Worm (Caenorhabditis elegans) whole organism, L3 larva: Measurements from ENCODE around the gene mcat-1.

ENCODE experiments used
- ZK546.5 ChIP-seq: sonication (generic microtip); optimal IDR thresholded peaks from 2 replicates; lab custom pipeline; 2017; ENCODE audit warnings: missing biosample characterization, missing genetic modification characterization
- ama-1 ChIP-seq: fragments of 150-350 bp; optimal IDR thresholded peaks from 2 replicates; lab custom pipeline; 2018
- egl-27 ChIP-seq: sonication (generic microtip); optimal IDR thresholded peaks from 4 replicates; lab custom pipeline; 2017; ENCODE audit warnings: missing biosample characterization, missing genetic modification reagents, missing genetic modification characterization
- lin-15B ChIP-seq: fragments of 150-350 bp; optimal IDR thresholded peaks from 2 replicates; lab custom pipeline; 2014; ENCODE audit warnings: missing biosample characterization, missing genetic modification characterization
- lsy-12 ChIP-seq: sonication (generic microtip); optimal IDR thresholded peaks from 2 replicates; lab custom pipeline; 2016; ENCODE audit warnings: mild to moderate bottlenecking, missing genetic modification characterization, missing compliant biosample characterization
- nhr-11 ChIP-seq: fragments of 150-350 bp; optimal IDR thresholded peaks from 2 replicates; lab custom pipeline; 2014; ENCODE audit warnings: missing biosample characterization, missing genetic modification characterization
- nhr-12 ChIP-seq: fragments of 150-350 bp; optimal IDR thresholded peaks from 2 replicates; lab custom pipeline; 2014; ENCODE audit warnings: missing biosample characterization, missing genetic modification characterization
- nhr-23 ChIP-seq: fragments of 150-350 bp; optimal IDR thresholded peaks from 2 replicates; lab custom pipeline; 2014; ENCODE audit warnings: missing biosample characterization, missing genetic modification reagents, missing genetic modification characterization
- nhr-43 ChIP-seq: sonication (generic microtip); optimal IDR thresholded peaks from 2 replicates; lab custom pipeline; 2016; ENCODE audit warnings: mild to moderate bottlenecking, missing genetic modification characterization, missing compliant biosample characterization; ENCODE audit not compliant: poor library complexity, severe bottlenecking
- nhr-77 ChIP-seq: fragments of 150-350 bp; optimal IDR thresholded peaks from 2 replicates; lab custom pipeline; 2014; ENCODE audit warnings: missing biosample characterization, missing genetic modification characterization
- pha-4 ChIP-seq: fragments of 150-350 bp; optimal IDR thresholded peaks from 2 replicates; lab custom pipeline; 2014; ENCODE audit warnings: missing biosample characterization, missing genetic modification reagents, missing genetic modification characterization
- snpc-4 ChIP-seq: fragments of 150-350 bp; optimal IDR thresholded peaks from 2 replicates; lab custom pipeline; 2014; ENCODE audit warnings: missing biosample characterization, missing genetic modification characterization
- ztf-11 ChIP-seq: fragments of 150-350 bp; optimal IDR thresholded peaks from 2 replicates; lab custom pipeline; 2014; ENCODE audit warnings: missing biosample characterization, missing genetic modification characterization

ce11 chrII:46116-46515, 45.2 kb downstream of the mcat-1 start, which contains the start of gene rpt-4:
- TF ChIP-seq nhr-11 (no peak), egl-27 (no peak), ama-1 (lab: Kevin White, UChicago) (no peak), pha-4 (tag; lab: Kevin White, UChicago) (no peak), nhr-23 (tag; lab: Kevin White, UChicago) (no peak), nhr-12 (tag; lab: Kevin White, UChicago) (no peak), lsy-12 (tag; lab: Kevin White, UChicago) (no peak), lin-15B (no peak), nhr-77 (tag; lab: Kevin White, UChicago) (no peak), ZK546.5 (tag; lab: Kevin White, UChicago) (no peak), ztf-11 (no peak), snpc-4 (no peak), nhr-43 (no peak)
